Fruit fly (Drosophila melanogaster) whole organism, embryonic: ENCODE results near the gene CG43116.

Experiments
- Atf3 ChIP-seq: fragments of 200-800 bp; sonication (Bioruptor generic); optimal IDR thresholded peaks from 3 replicates; lab custom pipeline; 2016; ENCODE audit warnings: missing biosample characterization, missing genetic modification characterization
- Awh ChIP-seq: fragments of 200-800 bp; sonication (Bioruptor generic); IDR thresholded peaks from 2 replicates; pipeline ENCODE4, ENCODE4 v1.3.6; 2022; ENCODE audit warnings: missing biosample characterization, missing genetic modification characterization
- Bteb2 ChIP-seq: fragments of 200-800 bp; sonication (Bioruptor generic); optimal IDR thresholded peaks from 2 replicates; lab custom pipeline; 2016; ENCODE audit warnings: missing biosample characterization, missing genetic modification characterization
- CG10462 ChIP-seq: fragments of 200-800 bp; sonication (Bioruptor generic); optimal IDR thresholded peaks from 2 replicates; lab custom pipeline; 2016; ENCODE audit warnings: missing biosample characterization, missing genetic modification characterization
- CG10979 ChIP-seq: fragments of 200-800 bp; sonication (Bioruptor generic); optimal IDR thresholded peaks from 2 replicates; lab custom pipeline; 2018; ENCODE audit warnings: missing biosample characterization, mild to moderate bottlenecking, missing genetic modification characterization, moderate library complexity
- CG12071 ChIP-seq: fragments of 200-800 bp; sonication (Bioruptor generic); optimal IDR thresholded peaks from 3 replicates; lab custom pipeline; 2018; ENCODE audit warnings: missing biosample characterization, mild to moderate bottlenecking, missing genetic modification characterization
- CG12236 ChIP-seq: fragments of 200-800 bp; sonication (Bioruptor generic); optimal IDR thresholded peaks from 2 replicates; lab custom pipeline; 2016; ENCODE audit warnings: missing biosample characterization, missing genetic modification characterization
- CG12942 ChIP-seq: fragments of 200-800 bp; sonication (Bioruptor generic); optimal IDR thresholded peaks from 3 replicates; lab custom pipeline; 2016; ENCODE audit warnings: missing biosample characterization, missing genetic modification characterization
- CG13287 ChIP-seq: fragments of 200-800 bp; sonication (Bioruptor generic); IDR thresholded peaks from 2 replicates; pipeline ENCODE4 v1.3.6; 2022; ENCODE audit warnings: missing biosample characterization, missing genetic modification characterization; ENCODE audit not compliant: partially characterized antibody
- CG15514 ChIP-seq: fragments of 200-800 bp; sonication (Bioruptor generic); optimal IDR thresholded peaks from 3 replicates; lab custom pipeline; 2017; ENCODE audit warnings: missing biosample characterization, missing genetic modification characterization, mild to moderate bottlenecking, moderate library complexity, missing genetic modification reagents
- CG16863 ChIP-seq: fragments of 200-800 bp; sonication (Bioruptor generic); optimal IDR thresholded peaks from 3 replicates; lab custom pipeline; 2016; ENCODE audit warnings: missing biosample characterization, missing genetic modification characterization
- CG2712 ChIP-seq: fragments of 200-800 bp; optimal IDR thresholded peaks from 3 replicates; lab custom pipeline; 2019; ENCODE audit warnings: missing biosample characterization, mild to moderate bottlenecking, missing genetic modification characterization, moderate library complexity
- CG3281 ChIP-seq: fragments of 200-800 bp; sonication (Bioruptor generic); optimal IDR thresholded peaks from 3 replicates; lab custom pipeline; 2017; ENCODE audit warnings: missing biosample characterization, mild to moderate bottlenecking, missing genetic modification characterization
- CG34376 ChIP-seq: fragments of 200-800 bp; sonication (Bioruptor generic); optimal IDR thresholded peaks from 2 replicates; lab custom pipeline; 2018; ENCODE audit warnings: missing biosample characterization, mild to moderate bottlenecking, missing genetic modification characterization
- CG4424 ChIP-seq: fragments of 200-800 bp; sonication (Bioruptor generic); optimal IDR thresholded peaks from 3 replicates; lab custom pipeline; 2016; ENCODE audit warnings: missing biosample characterization, missing genetic modification characterization
- CG9727 ChIP-seq: fragments of 200-800 bp; sonication (Bioruptor generic); optimal IDR thresholded peaks from 3 replicates; lab custom pipeline; 2017; ENCODE audit warnings: missing biosample characterization, mild to moderate bottlenecking, missing genetic modification characterization
- CG9932 ChIP-seq: fragments of 200-800 bp; sonication (Bioruptor generic); IDR thresholded peaks from 2 replicates; pipeline ENCODE4 v1.3.6; 2022; ENCODE audit warnings: missing biosample characterization, missing genetic modification characterization
- CHES-1-like ChIP-seq: fragments of 200-800 bp; sonication (Bioruptor generic); optimal IDR thresholded peaks from 2 replicates; lab custom pipeline; 2016; ENCODE audit warnings: missing biosample characterization, missing genetic modification characterization
- D19B ChIP-seq: fragments of 200-800 bp; sonication (Bioruptor generic); optimal IDR thresholded peaks from 2 replicates; lab custom pipeline; 2017; ENCODE audit warnings: missing biosample characterization, mild to moderate bottlenecking, missing genetic modification characterization
- Fer1 ChIP-seq: fragments of 200-800 bp; sonication (Bioruptor generic); optimal IDR thresholded peaks from 2 replicates; lab custom pipeline; 2017; ENCODE audit warnings: missing biosample characterization, mild to moderate bottlenecking, missing genetic modification characterization
- Fer3 ChIP-seq: fragments of 200-800 bp; sonication (Bioruptor generic); optimal IDR thresholded peaks from 2 replicates; lab custom pipeline; 2018; ENCODE audit warnings: missing biosample characterization, mild to moderate bottlenecking, missing genetic modification characterization, moderate library complexity
- Hr78 ChIP-seq, 2 experiments: fragments of 200-800 bp in 1 of 2; fragments of >200 bp in 1 of 2; sonication (Bioruptor generic) in 1 of 2; optimal IDR thresholded peaks; 2 replicates each; lab custom pipeline; 2017 to 2019; ENCODE audit warnings: missing biosample characterization in 2 of 2, missing genetic modification characterization in 2 of 2, mild to moderate bottlenecking in 1 of 2, moderate library complexity in 1 of 2
- Kr ChIP-seq: fragments of 200-800 bp; sonication (Bioruptor generic); optimal IDR thresholded peaks from 2 replicates; lab custom pipeline; 2017; ENCODE audit warnings: missing biosample characterization, mild to moderate bottlenecking, missing genetic modification characterization
- MBD-R2 ChIP-seq: fragments of 200-800 bp; sonication (Bioruptor generic); IDR thresholded peaks from 2 replicates; pipeline ENCODE4 v1.3.6; 2022; ENCODE audit warnings: missing biosample characterization, missing genetic modification characterization
- abd-A ChIP-seq: fragments of 200-800 bp; sonication (Bioruptor generic); optimal IDR thresholded peaks from 3 replicates; lab custom pipeline; 2019; ENCODE audit warnings: missing biosample characterization, mild to moderate bottlenecking, missing genetic modification characterization, moderate library complexity
- bcd ChIP-seq: fragments of 200-800 bp; sonication (Bioruptor generic); optimal IDR thresholded peaks from 2 replicates; lab custom pipeline; 2017; ENCODE audit warnings: missing biosample characterization, mild to moderate bottlenecking, missing genetic modification characterization
- bowl ChIP-seq: fragments of 200-800 bp; sonication (Bioruptor generic); IDR thresholded peaks from 2 replicates; pipeline ENCODE4 v1.3.6; 2022; ENCODE audit warnings: missing biosample characterization, missing genetic modification characterization
- cas ChIP-seq: fragments of 200-800 bp; sonication (Bioruptor generic); IDR thresholded peaks from 2 replicates; pipeline ENCODE4 v1.3.6; 2022; ENCODE audit warnings: missing biosample characterization, missing genetic modification characterization
- cg ChIP-seq: fragments of 200-800 bp; sonication (Bioruptor generic); optimal IDR thresholded peaks from 3 replicates; lab custom pipeline; 2019; ENCODE audit warnings: missing biosample characterization, mild to moderate bottlenecking, missing genetic modification characterization, moderate library complexity
- croc ChIP-seq: fragments of 200-800 bp; sonication (Bioruptor generic); conservative IDR thresholded peaks from 3 replicates; pipeline ENCODE4 v1.3.6; 2022; ENCODE audit warnings: missing biosample characterization, missing genetic modification characterization
- dan ChIP-seq: fragments of 200-800 bp; sonication (Bioruptor generic); IDR thresholded peaks from 2 replicates; pipeline ENCODE4 v1.3.6; 2022; ENCODE audit warnings: missing biosample characterization, missing genetic modification characterization
- danr ChIP-seq: fragments of 200-800 bp; sonication (Bioruptor generic); IDR thresholded peaks from 2 replicates; pipeline ENCODE4 v1.3.6; 2022; ENCODE audit warnings: missing biosample characterization, missing genetic modification characterization
- dimm ChIP-seq: fragments of 200-800 bp; sonication (Bioruptor generic); IDR thresholded peaks from 2 replicates; pipeline ENCODE4 v1.3.6; 2022; ENCODE audit warnings: missing biosample characterization, missing genetic modification characterization
- ems ChIP-seq: fragments of 200-800 bp; sonication (Bioruptor generic); optimal IDR thresholded peaks from 3 replicates; lab custom pipeline; 2016; ENCODE audit warnings: missing biosample characterization, missing genetic modification characterization
- exex ChIP-seq: fragments of 200-800 bp; sonication (Bioruptor generic); optimal IDR thresholded peaks from 4 replicates; lab custom pipeline; 2018; ENCODE audit warnings: missing biosample characterization, mild to moderate bottlenecking, missing genetic modification characterization, moderate library complexity
- fd102C ChIP-seq: fragments of 200-800 bp; sonication (Bioruptor generic); optimal IDR thresholded peaks from 2 replicates; lab custom pipeline; 2018; ENCODE audit warnings: missing biosample characterization, mild to moderate bottlenecking, missing genetic modification characterization, moderate library complexity
- fd96Cb ChIP-seq: fragments of 200-800 bp; sonication (Bioruptor generic); optimal IDR thresholded peaks from 2 replicates; lab custom pipeline; 2018; ENCODE audit warnings: missing biosample characterization, mild to moderate bottlenecking, missing genetic modification characterization, moderate library complexity
- fru ChIP-seq: fragments of >200 bp; optimal IDR thresholded peaks from 2 replicates; lab custom pipeline; 2017
- gcm ChIP-seq: fragments of 200-800 bp; sonication (Bioruptor generic); optimal IDR thresholded peaks from 2 replicates; lab custom pipeline; 2019; ENCODE audit warnings: missing biosample characterization, mild to moderate bottlenecking, missing genetic modification characterization, moderate library complexity
- ken ChIP-seq: fragments of 200-800 bp; sonication (Bioruptor generic); IDR thresholded peaks from 3 replicates; pipeline ENCODE4 v1.3.6; 2022; ENCODE audit warnings: missing biosample characterization, missing genetic modification characterization
- mam ChIP-seq: fragments of 200-800 bp; sonication (Bioruptor generic); optimal IDR thresholded peaks from 3 replicates; lab custom pipeline; 2016; ENCODE audit warnings: missing biosample characterization, missing genetic modification characterization
- org-1 ChIP-seq: fragments of 200-800 bp; sonication (Bioruptor generic); optimal IDR thresholded peaks from 2 replicates; lab custom pipeline; 2017; ENCODE audit warnings: missing biosample characterization, missing genetic modification characterization
- pzg ChIP-seq: fragments of 200-800 bp; sonication (Bioruptor generic); optimal IDR thresholded peaks from 3 replicates; lab custom pipeline; 2018; ENCODE audit warnings: missing biosample characterization, mild to moderate bottlenecking, missing genetic modification characterization, moderate library complexity
- rib ChIP-seq: fragments of 200-800 bp; sonication (Bioruptor generic); IDR thresholded peaks from 2 replicates; pipeline ENCODE4 v1.3.6; 2022; ENCODE audit warnings: missing biosample characterization, missing genetic modification characterization
- slbo ChIP-seq: fragments of 200-800 bp; sonication (Bioruptor generic); IDR thresholded peaks from 2 replicates; pipeline ENCODE4 v1.3.6; 2022; ENCODE audit warnings: missing biosample characterization, missing genetic modification characterization
- slp2 ChIP-seq: fragments of 200-800 bp; sonication (Bioruptor generic); optimal IDR thresholded peaks from 2 replicates; lab custom pipeline; 2016; ENCODE audit warnings: missing biosample characterization, missing genetic modification characterization
- stwl ChIP-seq: fragments of 200-800 bp; sonication (Bioruptor generic); optimal IDR thresholded peaks from 3 replicates; lab custom pipeline; 2018; ENCODE audit warnings: missing biosample characterization, mild to moderate bottlenecking, missing genetic modification characterization, moderate library complexity
- tgo ChIP-seq: fragments of 200-800 bp; sonication (Bioruptor generic); IDR thresholded peaks from 3 replicates; pipeline ENCODE4 v1.3.6; 2022; ENCODE audit warnings: missing biosample characterization, missing genetic modification characterization
- tin ChIP-seq: fragments of 200-800 bp; sonication (Bioruptor generic); optimal IDR thresholded peaks from 3 replicates; lab custom pipeline; 2016; ENCODE audit warnings: missing biosample characterization, missing genetic modification characterization
- wdn ChIP-seq: fragments of 200-800 bp; sonication (Bioruptor generic); IDR thresholded peaks from 2 replicates; pipeline ENCODE4 v1.3.6; 2022; ENCODE audit warnings: missing biosample characterization, missing genetic modification characterization
- zfh1 ChIP-seq: fragments of 200-800 bp; sonication (Bioruptor generic); IDR thresholded peaks from 3 replicates; pipeline ENCODE4 v1.3.6; 2022; ENCODE audit warnings: missing biosample characterization, missing genetic modification characterization

The CG43116 gene

DNA sequence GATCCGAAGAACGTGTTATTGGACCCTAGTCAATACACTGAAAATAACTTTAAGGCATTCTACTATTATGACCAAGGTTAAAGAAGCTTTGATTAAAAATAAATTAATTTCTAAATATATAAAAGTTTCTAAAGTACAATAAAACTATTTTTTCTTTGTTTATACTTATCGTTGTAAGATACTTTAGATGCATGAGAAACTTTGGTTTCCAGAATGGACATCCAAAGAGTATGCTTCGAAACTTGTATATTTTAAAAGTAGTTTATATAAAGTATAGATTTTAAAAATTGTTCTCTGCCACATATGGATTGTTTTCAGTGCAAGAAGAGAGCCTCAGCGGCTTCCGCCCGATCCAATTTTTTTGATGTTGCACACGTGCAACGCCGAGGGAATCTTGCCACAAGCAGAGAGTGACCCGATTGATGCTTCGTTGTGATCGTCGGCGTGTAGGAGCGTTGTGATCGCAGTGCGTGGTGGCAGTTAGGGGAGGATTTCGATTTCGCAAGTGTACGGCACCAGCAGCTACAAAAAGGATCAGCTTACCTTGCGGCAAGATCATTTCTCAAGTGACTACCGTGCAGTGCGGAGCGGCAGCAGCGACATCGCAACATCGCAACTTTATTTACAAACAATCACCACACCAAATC, 395 bp upstream of the CG43116 start (continued):
- TF ChIP-seq cg (GFP tag; lab: Kevin White, UChicago) = no peak
- TF ChIP-seq CG10979 = peak; percentile 92
- peak; percentile 81 for TF ChIP-seq tin (GFP tag; lab: Kevin White, UChicago)
- TF ChIP-seq D19B = no peak
- TF ChIP-seq CG9932 (GFP tag; lab: Robert Waterston, UW) = no peak
- TF ChIP-seq CG9727 (GFP tag; lab: Kevin White, UChicago) = peak; percentile 97
- no peak for TF ChIP-seq CG15514 (GFP tag; lab: Kevin White, UChicago)
- TF ChIP-seq CHES-1-like (GFP tag; lab: Kevin White, UChicago) = no peak
- peak in 1 of 2 experiments; percentile 34 for TF ChIP-seq Hr78 (GFP tag; optimal IDR thresholded peaks at IDR 0.05; lab: Kevin White, UChicago)
- no peak for TF ChIP-seq abd-A (tag; lab: Kevin White, UChicago)
- no peak for TF ChIP-seq mam (GFP tag; lab: Kevin White, UChicago)
- TF ChIP-seq croc (GFP tag; lab: Robert Waterston, UW) = peak; percentile 90
- no peak for TF ChIP-seq bowl (GFP tag; lab: Robert Waterston, UW)
- TF ChIP-seq wdn = no peak
- no peak for TF ChIP-seq rib (GFP tag; lab: Robert Waterston, UW)
- no peak for TF ChIP-seq dimm (GFP tag; lab: Robert Waterston, UW)
- peak; percentile 31 for TF ChIP-seq Fer3 (tag; lab: Kevin White, UChicago)
- TF ChIP-seq fd96Cb (tag; lab: Kevin White, UChicago) = peak; percentile 82
- TF ChIP-seq CG13287 (GFP tag; lab: Robert Waterston, UW) = no peak
- peak; percentile 50 for TF ChIP-seq Atf3 (GFP tag; lab: Kevin White, UChicago)
- TF ChIP-seq CG12236 (GFP tag; lab: Kevin White, UChicago) = no peak
- no peak; the same call in none of the 2 replicates for TF ChIP-seq dan (GFP tag; lab: Robert Waterston, UW)
- no peak for TF ChIP-seq Awh (GFP tag; lab: Robert Waterston, UW)
- peak; percentile 98 for TF ChIP-seq CG2712 (tag; lab: Kevin White, UChicago)
- no peak for TF ChIP-seq fru
- no peak for TF ChIP-seq stwl (tag; lab: Kevin White, UChicago)
- TF ChIP-seq ken = no peak
- TF ChIP-seq zfh1 = peak; percentile 84
- TF ChIP-seq slbo = no peak
- no peak for TF ChIP-seq CG16863
- peak; percentile 76 for TF ChIP-seq fd102C (GFP tag; lab: Kevin White, UChicago)
- no peak for TF ChIP-seq ems
- no peak for TF ChIP-seq CG34376 (GFP tag; lab: Kevin White, UChicago)
- no peak for TF ChIP-seq cas
- no peak for TF ChIP-seq Fer1
- TF ChIP-seq bcd = peak; percentile 77
- no peak for TF ChIP-seq MBD-R2
- TF ChIP-seq tgo (GFP tag; lab: Robert Waterston, UW) = peak; percentile 62
- no peak for TF ChIP-seq exex (tag; lab: Kevin White, UChicago)
- TF ChIP-seq CG12071 (GFP tag; lab: Kevin White, UChicago) = no peak
- peak; percentile 51 for TF ChIP-seq Kr
- no peak for TF ChIP-seq pzg
- peak; percentile 83 for TF ChIP-seq CG4424 (GFP tag; lab: Kevin White, UChicago)
- TF ChIP-seq danr (GFP tag; lab: Robert Waterston, UW) = peak; percentile 39; the same call in 1 of the 2 replicates
- peak; percentile 52 for TF ChIP-seq CG12942 (GFP tag; lab: Kevin White, UChicago)
- TF ChIP-seq gcm = peak; percentile 84
- TF ChIP-seq Bteb2 (GFP tag; lab: Kevin White, UChicago) = no peak
- no peak for TF ChIP-seq slp2 (GFP tag; lab: Kevin White, UChicago)
- no peak for TF ChIP-seq CG3281 (GFP tag; lab: Kevin White, UChicago)
- peak; percentile 87 for TF ChIP-seq CG10462 (GFP tag; lab: Kevin White, UChicago)
- TF ChIP-seq org-1 = peak; percentile 51
